Worm (Caenorhabditis elegans): Measurements from ENCODE around the gene nspc-4.

The nspc-4 gene

ce11 chrX:8562586-8562985 lies 24.4 kb upstream of the nspc-4 start:
- TF ChIP-seq ama-1 (optimal IDR thresholded peaks at IDR 0.05) (no peak), hmbx-1 (tag; optimal IDR thresholded peaks at IDR 0.05) (no peak), F13C5.2 (tag; optimal IDR thresholded peaks at IDR 0.05) (no peak), pes-1 (GFP tag; IDR thresholded peaks at IDR 0.05) (no peak), B0310.2 (tag; optimal IDR thresholded peaks at IDR 0.05) (no peak), hnd-1 (tag; optimal IDR thresholded peaks at IDR 0.05) (no peak), tra-4 (tag; optimal IDR thresholded peaks at IDR 0.05) (no peak), sea-1 (GFP tag; conservative IDR thresholded peaks at IDR 0.05) (no peak), tbx-37 (GFP tag; conservative IDR thresholded peaks at IDR 0.05) (no peak), ets-7 (tag; optimal IDR thresholded peaks at IDR 0.05) (no peak), ceh-36 (tag; optimal IDR thresholded peaks at IDR 0.05) (no peak), tbx-11 (GFP tag; IDR thresholded peaks at IDR 0.05) (no peak), flt-1 (GFP tag; IDR thresholded peaks at IDR 0.05) (no peak)

DNA sequence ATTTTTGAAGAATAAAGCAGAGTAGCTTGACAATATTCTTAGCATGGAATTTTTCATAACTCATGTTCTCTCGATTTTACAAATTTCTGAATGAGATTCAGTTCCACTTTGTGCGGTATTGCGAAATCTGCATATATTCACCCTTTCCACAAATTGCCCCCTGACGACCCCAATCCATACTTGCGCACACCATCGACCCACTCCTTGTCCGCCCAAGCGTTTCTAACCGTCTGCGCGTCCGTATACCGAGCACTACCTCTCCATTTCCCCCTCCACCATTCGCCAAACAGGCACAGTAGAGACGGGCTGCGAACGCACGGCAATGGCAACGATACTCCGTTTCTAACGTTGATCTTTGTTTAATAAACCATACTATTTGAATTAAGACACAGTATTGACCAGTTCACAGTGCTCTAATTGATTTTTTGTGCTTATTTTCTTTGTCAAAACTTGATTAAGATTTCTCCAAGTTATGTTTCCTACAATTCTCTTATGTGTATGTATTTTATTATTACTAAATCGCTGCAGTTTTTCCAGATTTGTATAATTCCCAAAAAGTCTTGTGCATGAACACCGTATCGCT lies 18.5 kb upstream of the nspc-4 start, which contains the start of gene utx-1:
Gene utx-1, plus strand, starts transcription at position 533 of the 583 bp plus-strand sequence.
- TF ChIP-seq F13C5.2 (tag; optimal IDR thresholded peaks at IDR 0.05) (peak; percentile 45), tbx-11 (GFP tag; IDR thresholded peaks at IDR 0.05) (no peak), aly-1 (tag; optimal IDR thresholded peaks at IDR 0.05) (peak; percentile 43), sea-1 (GFP tag; conservative IDR thresholded peaks at IDR 0.05) (no peak), hmg-4 (GFP tag; optimal IDR thresholded peaks at IDR 0.05) (peak; percentile 43)

ce11 chrX:8554029-8554428 lies 15.9 kb upstream of the nspc-4 start:
- TF ChIP-seq F13C5.2 (tag; optimal IDR thresholded peaks at IDR 0.05) (no peak), B0310.2 (tag; optimal IDR thresholded peaks at IDR 0.05) (no peak), aly-1 (tag; optimal IDR thresholded peaks at IDR 0.05) (no peak), ama-1 (optimal IDR thresholded peaks at IDR 0.05) (no peak), hmbx-1 (tag; optimal IDR thresholded peaks at IDR 0.05) (no peak), ceh-13 (GFP tag; optimal IDR thresholded peaks at IDR 0.05) (no peak), pes-1 (GFP tag; IDR thresholded peaks at IDR 0.05) (no peak), tbx-11 (GFP tag; IDR thresholded peaks at IDR 0.05) (no peak), sea-1 (GFP tag; conservative IDR thresholded peaks at IDR 0.05) (no peak), flt-1 (GFP tag; IDR thresholded peaks at IDR 0.05) (no peak), ceh-36 (tag; optimal IDR thresholded peaks at IDR 0.05) (no peak), hnd-1 (tag; optimal IDR thresholded peaks at IDR 0.05) (no peak), scrt-1 (GFP tag; IDR thresholded peaks at IDR 0.05) (no peak), ets-7 (tag; optimal IDR thresholded peaks at IDR 0.05) (no peak), hmg-4 (GFP tag; optimal IDR thresholded peaks at IDR 0.05) (no peak), tbx-37 (GFP tag; conservative IDR thresholded peaks at IDR 0.05) (no peak)

- TF ChIP-seq sea-1 (GFP tag; conservative IDR thresholded peaks at IDR 0.05) (no peak), F13C5.2 (tag; optimal IDR thresholded peaks at IDR 0.05) (peak; percentile 31), hmbx-1 (tag; optimal IDR thresholded peaks at IDR 0.05) (no peak), tbx-11 (GFP tag; IDR thresholded peaks at IDR 0.05) (0 out of 2 replicates have a peak, but pooled peaks have one; percentile 18), tra-4 (tag; optimal IDR thresholded peaks at IDR 0.05) (no peak), scrt-1 (GFP tag; IDR thresholded peaks at IDR 0.05) (no peak), B0310.2 (tag; optimal IDR thresholded peaks at IDR 0.05) (no peak), hmg-4 (GFP tag; optimal IDR thresholded peaks at IDR 0.05) (peak; percentile 53), ceh-36 (tag; optimal IDR thresholded peaks at IDR 0.05) (no peak)
Measured at ce11 chrX:8551687-8552327, 13.6 kb upstream of the nspc-4 start, which contains the start of gene dhhc-14. Gene dhhc-14, plus strand, starts transcription at chrX:8552277.

DNA sequence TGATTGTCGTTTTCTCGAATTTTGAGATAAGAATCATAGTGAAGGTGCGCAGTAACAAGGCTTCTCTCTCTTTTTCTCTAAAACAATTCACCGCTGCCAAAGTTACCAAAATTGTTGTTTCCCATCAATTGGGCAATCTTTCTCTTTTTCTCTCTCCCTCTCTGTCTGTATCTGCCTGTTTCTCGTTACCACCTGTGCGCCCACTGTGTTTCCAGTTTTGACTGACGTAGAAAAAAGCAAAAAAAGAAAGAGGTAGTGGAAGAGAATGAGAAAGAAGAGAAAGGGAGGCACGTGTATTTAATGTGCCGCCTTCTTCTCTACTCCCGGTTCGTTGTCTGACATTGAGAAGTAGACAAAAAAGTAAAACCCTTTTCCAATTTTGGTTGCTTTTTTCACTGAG lies 11.9 kb upstream of the nspc-4 start:
- TF ChIP-seq hmg-4 (GFP tag; optimal IDR thresholded peaks at IDR 0.05) (no peak), sea-1 (GFP tag; conservative IDR thresholded peaks at IDR 0.05) (no peak), aly-1 (tag; optimal IDR thresholded peaks at IDR 0.05) (no peak), ama-1 (optimal IDR thresholded peaks at IDR 0.05) (no peak), ceh-13 (GFP tag; optimal IDR thresholded peaks at IDR 0.05) (no peak)

DNA sequence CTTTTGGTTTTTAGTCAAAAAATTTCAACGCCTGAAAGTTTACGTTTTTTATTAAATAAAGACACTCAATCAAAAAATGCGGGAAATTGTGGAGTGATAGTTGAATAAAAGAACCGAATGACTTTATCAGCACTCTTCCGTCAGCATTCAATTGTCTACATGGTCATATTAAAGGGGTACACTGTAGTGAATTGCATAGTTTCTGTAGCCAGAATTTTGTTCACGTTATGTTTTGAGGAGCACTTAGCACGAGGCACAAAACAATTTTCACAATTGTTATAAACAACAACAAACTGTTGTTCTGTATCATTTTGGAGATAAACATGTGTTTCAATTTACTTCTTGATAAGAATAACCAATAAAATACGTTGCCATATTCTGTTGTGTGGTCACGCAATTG lies 10.9 kb upstream of the nspc-4 start, which contains the start of gene D2021.4:
Gene D2021.4, minus strand, starts transcription at position 48 of the 400 bp plus-strand sequence.
- TF ChIP-seq aly-1 (tag; optimal IDR thresholded peaks at IDR 0.05): no peak
- TF ChIP-seq pes-1 (GFP tag; IDR thresholded peaks at IDR 0.05): no peak
- TF ChIP-seq tra-4 (tag; optimal IDR thresholded peaks at IDR 0.05): no peak
- no peak for TF ChIP-seq ceh-36 (tag; optimal IDR thresholded peaks at IDR 0.05)
- TF ChIP-seq B0310.2 (tag; optimal IDR thresholded peaks at IDR 0.05): no peak
- TF ChIP-seq flt-1 (GFP tag; IDR thresholded peaks at IDR 0.05): no peak
- no peak for TF ChIP-seq tbx-11 (GFP tag; IDR thresholded peaks at IDR 0.05)
- TF ChIP-seq hmbx-1 (tag; optimal IDR thresholded peaks at IDR 0.05): no peak
- TF ChIP-seq ama-1 (optimal IDR thresholded peaks at IDR 0.05): no peak
- no peak for TF ChIP-seq ets-7 (tag; optimal IDR thresholded peaks at IDR 0.05)
- TF ChIP-seq scrt-1 (GFP tag; IDR thresholded peaks at IDR 0.05): no peak
- no peak for TF ChIP-seq F13C5.2 (tag; optimal IDR thresholded peaks at IDR 0.05)
- no peak for TF ChIP-seq ceh-13 (GFP tag; optimal IDR thresholded peaks at IDR 0.05)
- no peak for TF ChIP-seq tbx-37 (GFP tag; conservative IDR thresholded peaks at IDR 0.05)
- TF ChIP-seq sea-1 (GFP tag; conservative IDR thresholded peaks at IDR 0.05): no peak

DNA sequence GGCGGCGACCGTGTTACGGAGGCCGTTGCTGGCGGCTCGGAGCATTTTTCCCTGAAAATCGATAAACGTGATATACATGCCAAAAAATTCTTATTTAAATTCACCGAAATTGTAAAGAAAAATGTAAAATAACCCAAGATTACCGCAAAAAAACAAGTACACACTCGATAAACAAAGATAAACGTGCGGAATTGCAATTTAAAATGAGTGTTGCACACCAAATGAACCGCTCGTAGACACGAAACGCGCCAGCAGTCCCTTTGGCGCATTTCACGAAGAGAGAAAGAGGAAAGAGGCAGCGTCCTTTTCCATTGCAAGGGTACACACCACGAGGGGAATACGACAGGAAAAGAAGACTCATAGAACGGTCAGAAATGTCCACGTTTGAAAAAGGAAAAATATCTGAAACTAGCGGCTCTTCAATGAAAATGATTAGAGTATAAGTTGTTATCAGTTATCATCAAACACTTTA lies 7.8 kb upstream of the nspc-4 start, which contains the start of gene sdha-1:
Gene sdha-1, minus strand, starts transcription at position 51 of the 472 bp plus-strand sequence.
- TF ChIP-seq tbx-37 (GFP tag; conservative IDR thresholded peaks at IDR 0.05): 0 out of 2 replicates have a peak, but pooled peaks have one; percentile 13
- TF ChIP-seq hmg-4 (GFP tag; optimal IDR thresholded peaks at IDR 0.05): peak; percentile 31
- no peak for TF ChIP-seq ets-7 (tag; optimal IDR thresholded peaks at IDR 0.05)
- TF ChIP-seq F13C5.2 (tag; optimal IDR thresholded peaks at IDR 0.05): peak; percentile 43
- TF ChIP-seq tbx-11 (GFP tag; IDR thresholded peaks at IDR 0.05): 0 out of 2 replicates have a peak, but pooled peaks have one; percentile 22
- no peak for TF ChIP-seq ceh-13 (GFP tag; optimal IDR thresholded peaks at IDR 0.05)
- no peak for TF ChIP-seq B0310.2 (tag; optimal IDR thresholded peaks at IDR 0.05)
